Fruit fly (Drosophila melanogaster): ENCODE measurements around the gene CG34136.

DNA sequence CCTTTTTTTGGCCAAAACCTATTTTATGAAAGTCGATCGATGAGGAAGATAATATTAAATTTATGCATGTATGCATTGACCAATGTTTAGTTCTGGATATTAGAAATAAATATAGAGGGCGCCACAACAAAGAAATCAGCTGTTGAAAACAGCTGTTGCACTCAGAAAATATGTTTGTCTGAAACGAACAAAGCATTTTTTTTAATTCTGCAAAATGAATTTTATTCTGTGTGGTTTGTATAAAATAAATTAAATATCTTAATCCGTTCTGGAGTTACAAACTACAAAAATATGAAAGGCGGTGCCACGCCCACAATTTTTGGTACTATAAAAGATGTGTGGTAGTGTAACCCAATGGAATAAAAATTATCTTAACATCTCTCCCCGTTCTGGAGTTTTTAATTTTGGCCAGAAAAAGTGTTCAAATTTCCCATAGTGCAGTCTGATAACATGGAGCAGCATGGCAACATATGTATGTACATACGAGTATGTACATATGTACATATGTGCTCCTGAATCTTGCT, 12.1 kb downstream of the CG34136 start:
- TF ChIP-seq Mnt (GFP tag; optimal IDR thresholded peaks at IDR 0.05) (no peak), tj (GFP tag; optimal IDR thresholded peaks at IDR 0.05) (no peak), Clk (GFP tag; optimal IDR thresholded peaks at IDR 0.05) (no peak), CG1620 (GFP tag; optimal IDR thresholded peaks at IDR 0.05) (no peak), bab1 (GFP tag; optimal IDR thresholded peaks at IDR 0.05) (peak; percentile 16), ovo (GFP tag; optimal IDR thresholded peaks at IDR 0.05) (no peak), CG33017 (tag; optimal IDR thresholded peaks at IDR 0.05) (no peak), kay (GFP tag; ENCODE audit: borderline replicate concordance) (peak; percentile 44), cnc (optimal IDR thresholded peaks at IDR 0.05) (no peak), CG11617 (GFP tag; optimal IDR thresholded peaks at IDR 0.05) (no peak), CG7101 (tag; optimal IDR thresholded peaks at IDR 0.05) (no peak), cic (GFP tag; optimal IDR thresholded peaks at IDR 0.05) (no peak)

All from whole organism, adult.